Fruit fly (Drosophila melanogaster): ENCODE data around the gene Hs3st-B.

Hs3st-B gene

DNA sequence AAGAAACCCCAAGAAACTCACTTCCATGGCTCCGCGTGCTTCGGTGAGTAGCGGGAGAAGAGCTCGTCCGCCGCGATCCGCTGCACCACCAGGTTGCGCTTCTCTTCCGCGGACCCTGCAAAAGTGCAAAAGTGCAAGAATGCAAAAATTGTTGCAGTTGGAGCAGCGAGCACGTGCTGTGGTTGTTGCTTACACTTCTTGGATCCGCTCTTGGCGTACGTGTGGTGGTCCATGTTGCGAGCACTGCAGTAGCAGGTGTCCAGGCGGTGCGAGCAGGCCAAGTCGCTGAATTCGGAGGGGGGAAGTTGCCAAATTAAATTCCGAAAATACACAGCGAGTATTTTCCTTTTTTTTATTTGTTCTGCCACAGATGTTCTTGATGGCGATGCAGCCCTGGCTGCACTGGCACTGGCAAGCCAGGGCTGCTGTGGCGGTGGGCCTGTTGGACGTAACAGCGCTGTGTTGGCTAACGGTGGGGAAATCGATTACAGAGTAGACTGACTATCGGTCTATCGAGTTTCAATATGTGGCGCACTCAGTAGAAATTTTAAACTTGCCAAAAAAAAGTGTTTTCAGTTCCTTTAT is 20.1 kb downstream of the Hs3st-B start, which contains the start of gene CG8010 (continued):
- TF ChIP-seq al (GFP tag; IDR thresholded peaks at IDR 0.05) = no peak
- no peak for TF ChIP-seq CG15073 (GFP tag; optimal IDR thresholded peaks at IDR 0.05)
- no peak for TF ChIP-seq bigmax (GFP tag; optimal IDR thresholded peaks at IDR 0.05)
- TF ChIP-seq fru (optimal IDR thresholded peaks at IDR 0.05) = no peak
- TF ChIP-seq CTCF (GFP tag; optimal IDR thresholded peaks at IDR 0.05) = peak; percentile 16
- TF ChIP-seq disco-r (GFP tag; optimal IDR thresholded peaks at IDR 0.05) = no peak
- TF ChIP-seq CG10431 (GFP tag; optimal IDR thresholded peaks at IDR 0.05) = no peak
- TF ChIP-seq NK7.1 (GFP tag; optimal IDR thresholded peaks at IDR 0.05) = no peak
- peak; percentile 24; the same call in 1 of the 2 replicates for TF ChIP-seq CG10366 (GFP tag; IDR thresholded peaks at IDR 0.05)
- TF ChIP-seq CG10209 (GFP tag; optimal IDR thresholded peaks at IDR 0.05) = no peak
- no peak for TF ChIP-seq Dip2 (GFP tag; IDR thresholded peaks at IDR 0.05)
- TF ChIP-seq HHEX (GFP tag; optimal IDR thresholded peaks at IDR 0.05) = no peak
- TF ChIP-seq lmd (GFP tag; IDR thresholded peaks at IDR 0.05) = peak; percentile 13; the same call in 1 of the 2 replicates
- peak; percentile 41 for TF ChIP-seq lilli (GFP tag; optimal IDR thresholded peaks at IDR 0.05)
- TF ChIP-seq zfh1 (GFP tag; IDR thresholded peaks at IDR 0.05) = peak; percentile 48; the same call in 1 of the 3 replicates
- TF ChIP-seq vfl (GFP tag; optimal IDR thresholded peaks at IDR 0.05) = peak; percentile 13
- no peak for TF ChIP-seq ro (GFP tag; IDR thresholded peaks at IDR 0.05)
- TF ChIP-seq z (GFP tag; IDR thresholded peaks at IDR 0.05) = 0 out of 3 replicates have a peak, but pooled peaks have one; percentile 21
- TF ChIP-seq CG17361 (GFP tag; IDR thresholded peaks at IDR 0.05) = no peak
- no peak for TF ChIP-seq CG1233 (GFP tag; optimal IDR thresholded peaks at IDR 0.05)
- TF ChIP-seq ems (GFP tag; optimal IDR thresholded peaks at IDR 0.05) = peak; percentile 68
- no peak for TF ChIP-seq CG7357 (GFP tag; IDR thresholded peaks at IDR 0.05)
- TF ChIP-seq Lim3 (GFP tag; IDR thresholded peaks at IDR 0.05) = no peak
- no peak for TF ChIP-seq Lpt (GFP tag; optimal IDR thresholded peaks at IDR 0.05)
- no peak for TF ChIP-seq CG8944 (GFP tag; optimal IDR thresholded peaks at IDR 0.05)
- TF ChIP-seq fu2 (GFP tag; optimal IDR thresholded peaks at IDR 0.05) = peak; percentile 7
- no peak for TF ChIP-seq Gsc (GFP tag; IDR thresholded peaks at IDR 0.05)
- peak; percentile 89 for TF ChIP-seq Dp (GFP tag; optimal IDR thresholded peaks at IDR 0.05)
- TF ChIP-seq Med (GFP tag) = peak; percentile 80
- TF ChIP-seq pita (GFP tag; optimal IDR thresholded peaks at IDR 0.05) = no peak
- no peak for TF ChIP-seq Eip74EF (GFP tag; optimal IDR thresholded peaks at IDR 0.05)
- peak; percentile 40; the same call in 1 of the 2 replicates for TF ChIP-seq vvl (GFP tag; IDR thresholded peaks at IDR 0.05)
- TF ChIP-seq CG2889 (GFP tag; IDR thresholded peaks at IDR 0.05) = no peak
- TF ChIP-seq CG1024 (GFP tag; IDR thresholded peaks at IDR 0.05) = 0 out of 2 replicates have a peak, but pooled peaks have one; percentile 24
- no peak for TF ChIP-seq luna (GFP tag; optimal IDR thresholded peaks at IDR 0.05)
- no peak for TF ChIP-seq CkIIα-i1 (GFP tag; IDR thresholded peaks at IDR 0.05)
- TF ChIP-seq CG6689 (GFP tag; IDR thresholded peaks at IDR 0.05) = no peak
- TF ChIP-seq CG31224 (GFP tag; IDR thresholded peaks at IDR 0.05) = no peak
- no peak for TF ChIP-seq B-H1 (GFP tag; IDR thresholded peaks at IDR 0.05)
- no peak for TF ChIP-seq CG12744 (GFP tag; optimal IDR thresholded peaks at IDR 0.05)
- peak; percentile 41; the same call in 1 of the 2 replicates for TF ChIP-seq amos (GFP tag; IDR thresholded peaks at IDR 0.05; ENCODE audit: partially characterized antibody)
- peak; percentile 33; the same call in 1 of the 2 replicates for TF ChIP-seq inv (GFP tag; IDR thresholded peaks at IDR 0.05; ENCODE audit: partially characterized antibody)
- no peak for TF ChIP-seq jing (GFP tag; optimal IDR thresholded peaks at IDR 0.05)
- no peak for TF ChIP-seq CG14667 (GFP tag; IDR thresholded peaks at IDR 0.05)
- TF ChIP-seq gcm2 (GFP tag; optimal IDR thresholded peaks at IDR 0.05) = no peak
- TF ChIP-seq mam (GFP tag; optimal IDR thresholded peaks at IDR 0.05) = no peak
- TF ChIP-seq corto (GFP tag; optimal IDR thresholded peaks at IDR 0.05) = no peak
- TF ChIP-seq CG30403 (GFP tag; optimal IDR thresholded peaks at IDR 0.05) = peak; percentile 25
- 0 out of 4 replicates have a peak, but pooled peaks have one; percentile 13 for TF ChIP-seq Gug (GFP tag; IDR thresholded peaks at IDR 0.05)
- no peak for TF ChIP-seq sima (GFP tag; optimal IDR thresholded peaks at IDR 0.05)
- TF ChIP-seq zf30C (GFP tag; optimal IDR thresholded peaks at IDR 0.05) = peak; percentile 81
- TF ChIP-seq CG1529 (GFP tag; optimal IDR thresholded peaks at IDR 0.05) = no peak
- peak; percentile 65 for TF ChIP-seq Fer1 (GFP tag; optimal IDR thresholded peaks at IDR 0.05)
